Worm (Caenorhabditis elegans) whole organism, L4 larva: ENCODE data around the gene R10E11.5.

Source experiments
- D1046.2 ChIP-seq: fragments of 200-800 bp; sonication (Bioruptor generic); IDR thresholded peaks from 2 replicates; pipeline ENCODE4 v1.3.6; 2022; ENCODE audit warnings: missing genetic modification characterization, missing compliant biosample characterization
- F10B5.3 ChIP-seq: sonication (generic microtip); optimal IDR thresholded peaks from 2 replicates; lab custom pipeline; 2016; ENCODE audit warnings: mild to moderate bottlenecking, missing genetic modification characterization, missing compliant biosample characterization
- F44E2.7 ChIP-seq: fragments of 200-800 bp; sonication (Bioruptor generic); IDR thresholded peaks from 2 replicates; pipeline ENCODE4 v2.1.2; 2022; ENCODE audit warnings: missing genetic modification characterization, missing compliant biosample characterization
- aha-1 ChIP-seq: fragments of 150-350 bp; peaks from one replicate; lab custom pipeline; 2014; ENCODE audit warnings: missing biosample characterization, missing genetic modification characterization
- ama-1 ChIP-seq: fragments of 150-350 bp; optimal IDR thresholded peaks from 2 replicates; lab custom pipeline; 2014; ENCODE audit warnings: inconsistent platforms, mixed read lengths
- arid-1 ChIP-seq: fragments of 200-800 bp; sonication (Bioruptor generic); conservative IDR thresholded peaks from 2 replicates; pipeline ENCODE4 v1.3.6; 2022; ENCODE audit warnings: missing genetic modification reagents, missing genetic modification characterization, missing compliant biosample characterization
- attf-4 ChIP-seq: sonication (generic microtip); optimal IDR thresholded peaks from 3 replicates; lab custom pipeline; 2017; ENCODE audit warnings: missing biosample characterization, missing genetic modification characterization
- ceh-32 ChIP-seq: sonication (generic microtip); optimal IDR thresholded peaks from 2 replicates; lab custom pipeline; 2016; ENCODE audit warnings: mild to moderate bottlenecking, missing genetic modification characterization, missing compliant biosample characterization; ENCODE audit not compliant: poor library complexity
- ctbp-1 ChIP-seq: fragments of 200-800 bp; sonication (Bioruptor generic); IDR thresholded peaks from 2 replicates; pipeline ENCODE4 v1.3.6; 2022; ENCODE audit warnings: missing genetic modification reagents, missing genetic modification characterization, missing compliant biosample characterization
- daf-16 ChIP-seq, 3 experiments: sonication (generic microtip); optimal IDR thresholded peaks; 2 replicates each; lab custom pipeline; 2016 to 2017; ENCODE audit warnings: missing genetic modification characterization in 3 of 3, missing genetic modification reagents in 3 of 3, mild to moderate bottlenecking in 2 of 3, missing compliant biosample characterization in 2 of 3, missing biosample characterization in 1 of 3, moderate library complexity in 1 of 3
- dmd-8 ChIP-seq: fragments of 200-800 bp; sonication (Bioruptor generic); IDR thresholded peaks from 2 replicates; pipeline ENCODE4 v1.3.6; 2022; ENCODE audit warnings: missing genetic modification characterization, missing compliant biosample characterization
- dmd-9 ChIP-seq: fragments of 200-800 bp; sonication (Bioruptor generic); IDR thresholded peaks from 2 replicates; pipeline ENCODE4 v1.3.6; 2022; ENCODE audit warnings: missing genetic modification reagents, missing genetic modification characterization, missing compliant biosample characterization
- dpl-1 ChIP-seq: fragments of 150-350 bp; optimal IDR thresholded peaks from 2 replicates; lab custom pipeline; 2014; ENCODE audit warnings: missing biosample characterization, missing genetic modification reagents, missing genetic modification characterization
- dve-1 ChIP-seq: sonication (generic microtip); optimal IDR thresholded peaks from 2 replicates; lab custom pipeline; 2017; ENCODE audit warnings: antibody characterized with exemption, mild to moderate bottlenecking, missing genetic modification characterization, missing compliant biosample characterization; ENCODE audit not compliant: insufficient read depth
- egl-43 ChIP-seq: fragments of 200-800 bp; sonication (Bioruptor generic); IDR thresholded peaks from 2 replicates; pipeline ENCODE4 v1.3.6; 2022; ENCODE audit warnings: missing genetic modification reagents, missing genetic modification characterization, missing compliant biosample characterization
- fkh-10 ChIP-seq: fragments of 150-350 bp; optimal IDR thresholded peaks from 2 replicates; lab custom pipeline; 2014; ENCODE audit warnings: missing biosample characterization, missing genetic modification reagents, missing genetic modification characterization
- hif-1 ChIP-seq, 2 experiments: sonication (generic microtip); optimal IDR thresholded peaks; 2 replicates each; lab custom pipeline; 2016 to 2017; ENCODE audit warnings: missing compliant biosample characterization in 2 of 2, missing genetic modification characterization in 2 of 2, missing genetic modification reagents in 2 of 2, missing genotype in 2 of 2, mild to moderate bottlenecking in 1 of 2
- hlh-11 ChIP-seq: fragments of 200-800 bp; sonication (Bioruptor generic); optimal IDR thresholded peaks from 2 replicates; lab custom pipeline; 2018; ENCODE audit warnings: mild to moderate bottlenecking, missing genetic modification characterization, missing compliant biosample characterization
- hmg-1.1 ChIP-seq: fragments of 200-800 bp; sonication (Bioruptor generic); IDR thresholded peaks from 2 replicates; pipeline ENCODE4 v1.3.6; 2022; ENCODE audit warnings: missing genetic modification reagents, missing genetic modification characterization, missing compliant biosample characterization
- lin-1 ChIP-seq: fragments of 200-800 bp; sonication (Bioruptor generic); IDR thresholded peaks from 2 replicates; pipeline ENCODE4 v1.3.6; 2022; ENCODE audit warnings: missing genetic modification reagents, missing genetic modification characterization, missing compliant biosample characterization
- lin-15B ChIP-seq: fragments of 150-350 bp; sonication (generic microtip); optimal IDR thresholded peaks from 3 replicates; lab custom pipeline; 2014; ENCODE audit warnings: missing biosample characterization, missing genetic modification characterization
- lin-38 ChIP-seq: fragments of 200-800 bp; sonication (Bioruptor generic); IDR thresholded peaks from 2 replicates; pipeline ENCODE4 v1.3.6; 2022; ENCODE audit warnings: missing genetic modification reagents, missing genetic modification characterization, missing compliant biosample characterization
- lsy-2 ChIP-seq, 2 experiments: fragments of 150-350 bp in 1 of 2; sonication (generic microtip) in 1 of 2; optimal IDR thresholded peaks; 2 replicates each; lab custom pipeline; 2014 to 2017; ENCODE audit warnings: missing biosample characterization in 2 of 2, missing genetic modification characterization in 2 of 2
- mdl-1 ChIP-seq, 2 experiments: fragments of 150-350 bp in 1 of 2; sonication (generic microtip) in 1 of 2; optimal IDR thresholded peaks; 2 replicates each; lab custom pipeline; 2014 to 2017; ENCODE audit warnings: missing biosample characterization in 2 of 2, missing genetic modification characterization in 2 of 2
- mep-1 ChIP-seq: fragments of 150-350 bp; sonication (generic microtip); optimal IDR thresholded peaks from 3 replicates; lab custom pipeline; 2014; ENCODE audit warnings: missing biosample characterization, missing genetic modification characterization
- mes-2 ChIP-seq: sonication (generic microtip); optimal IDR thresholded peaks from 2 replicates; lab custom pipeline; 2016; ENCODE audit warnings: missing genotype, mild to moderate bottlenecking, missing genetic modification characterization, missing compliant biosample characterization; ENCODE audit not compliant: poor library complexity, severe bottlenecking
- nhr-237 ChIP-seq: sonication (generic microtip); optimal IDR thresholded peaks from 2 replicates; lab custom pipeline; 2017; ENCODE audit warnings: missing biosample characterization, missing genetic modification characterization
- nhr-25 ChIP-seq: sonication (generic microtip); optimal IDR thresholded peaks from 2 replicates; lab custom pipeline; 2017; ENCODE audit warnings: missing genetic modification characterization, mild to moderate bottlenecking, missing compliant biosample characterization, antibody characterized with exemption, moderate library complexity, borderline replicate concordance; ENCODE audit not compliant: insufficient read depth
- php-3 ChIP-seq: fragments of 200-800 bp; sonication (Bioruptor generic); IDR thresholded peaks from 2 replicates; pipeline ENCODE4 v1.3.6; 2022; ENCODE audit warnings: missing genetic modification reagents, missing genetic modification characterization, missing compliant biosample characterization
- rbr-2 ChIP-seq: sonication (generic microtip); optimal IDR thresholded peaks from 2 replicates; lab custom pipeline; 2016; ENCODE audit warnings: missing genotype, missing genetic modification characterization, missing compliant biosample characterization
- snpc-4 ChIP-seq: fragments of 150-350 bp; optimal IDR thresholded peaks from 2 replicates; lab custom pipeline; 2014; ENCODE audit warnings: missing biosample characterization, missing genetic modification characterization
- unc-130 ChIP-seq: sonication (generic microtip); optimal IDR thresholded peaks from 2 replicates; lab custom pipeline; 2016; ENCODE audit warnings: missing genetic modification reagents, missing genetic modification characterization, missing compliant biosample characterization
- zag-1 ChIP-seq: fragments of 150-350 bp; optimal IDR thresholded peaks from 2 replicates; lab custom pipeline; 2014; ENCODE audit warnings: missing biosample characterization, missing genetic modification characterization
- zfp-3 ChIP-seq: fragments of 200-800 bp; sonication (Bioruptor generic); conservative IDR thresholded peaks from 2 replicates; pipeline ENCODE4 v1.3.6; 2022; ENCODE audit warnings: missing genetic modification reagents, missing genetic modification characterization, missing compliant biosample characterization
- zip-2 ChIP-seq: fragments of 150-350 bp; optimal IDR thresholded peaks from 2 replicates; lab custom pipeline; 2014; ENCODE audit warnings: missing biosample characterization, missing genetic modification characterization

The R10E11.5 gene

DNA sequence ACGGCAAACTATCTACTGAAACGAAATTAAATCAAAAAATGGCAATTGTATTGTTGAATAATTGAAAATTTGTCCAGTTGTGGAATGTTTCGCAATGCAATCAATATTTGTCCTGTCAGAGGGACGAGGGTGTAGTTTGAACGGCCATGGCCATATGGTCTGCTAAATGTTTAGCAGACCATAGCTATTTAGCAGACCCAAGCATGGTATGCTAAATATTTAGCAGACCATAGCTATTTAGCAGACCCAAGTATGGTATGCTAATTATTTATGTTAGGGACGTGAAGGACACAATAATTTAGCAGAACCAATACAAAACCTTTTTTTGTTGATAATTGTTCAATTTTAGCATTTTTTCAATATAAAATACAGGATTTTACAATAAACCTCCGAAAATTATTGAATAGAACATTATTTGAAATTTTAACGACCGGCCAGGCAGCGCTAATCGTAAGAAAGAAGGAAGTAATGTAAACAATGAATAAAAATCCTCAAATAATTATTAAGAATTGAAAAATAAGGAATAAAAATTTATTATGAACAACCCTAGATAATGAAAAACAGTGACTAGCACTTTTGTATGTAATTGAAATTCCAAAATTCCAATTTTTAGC is 15.6 kb upstream of the R10E11.5 start, which contains the start of gene riok-3 (continued):
- no peak for TF ChIP-seq ctbp-1 (GFP tag; lab: Robert Waterston, UW)
- peak; percentile 1 for TF ChIP-seq hlh-11 (tag; lab: Kevin White, UChicago)
- no peak for TF ChIP-seq zag-1 (tag; lab: Kevin White, UChicago)

DNA sequence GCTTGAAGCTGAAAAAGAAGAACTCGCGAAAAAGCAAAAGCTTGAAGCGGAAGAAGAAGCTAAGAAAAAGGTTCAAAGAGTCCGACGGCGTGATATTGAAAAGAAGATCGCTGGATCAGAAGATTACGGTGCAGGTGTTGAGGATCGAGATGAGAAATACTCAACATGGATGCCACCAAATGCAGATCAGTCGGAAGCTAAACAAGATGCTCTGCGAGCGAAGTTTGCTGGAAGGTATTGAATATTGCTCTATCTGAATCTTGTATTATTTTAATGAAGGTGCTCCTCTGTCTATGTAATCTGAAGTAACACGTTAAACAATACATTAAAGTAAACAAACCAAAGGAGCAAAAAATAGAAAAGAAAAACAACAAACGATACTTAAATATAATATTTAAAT is 12.6 kb upstream of the R10E11.5 start:
- TF ChIP-seq dmd-8 (GFP tag; lab: Robert Waterston, UW) (no peak), egl-43 (GFP tag; lab: Robert Waterston, UW) (no peak), mep-1 (tag; lab: Kevin White, UChicago) (no peak), php-3 (GFP tag; lab: Robert Waterston, UW) (no peak), zip-2 (tag; lab: Kevin White, UChicago) (no peak), rbr-2 (tag; lab: Kevin White, UChicago) (no peak), ceh-32 (tag; lab: Kevin White, UChicago) (no peak), nhr-237 (tag; lab: Kevin White, UChicago) (no peak), D1046.2 (GFP tag; lab: Robert Waterston, UW) (no peak), lin-38 (GFP tag; lab: Robert Waterston, UW) (no peak), F10B5.3 (tag; lab: Kevin White, UChicago) (no peak), zfp-3 (GFP tag; lab: Robert Waterston, UW) (no peak), hif-1 (tag; optimal IDR thresholded peaks at IDR 0.05; lab: Kevin White, UChicago) (no peak), snpc-4 (tag; lab: Kevin White, UChicago) (no peak), attf-4 (tag; lab: Kevin White, UChicago) (no peak), dve-1 (no peak), ama-1 (lab: Kevin White, UChicago) (no peak)

DNA sequence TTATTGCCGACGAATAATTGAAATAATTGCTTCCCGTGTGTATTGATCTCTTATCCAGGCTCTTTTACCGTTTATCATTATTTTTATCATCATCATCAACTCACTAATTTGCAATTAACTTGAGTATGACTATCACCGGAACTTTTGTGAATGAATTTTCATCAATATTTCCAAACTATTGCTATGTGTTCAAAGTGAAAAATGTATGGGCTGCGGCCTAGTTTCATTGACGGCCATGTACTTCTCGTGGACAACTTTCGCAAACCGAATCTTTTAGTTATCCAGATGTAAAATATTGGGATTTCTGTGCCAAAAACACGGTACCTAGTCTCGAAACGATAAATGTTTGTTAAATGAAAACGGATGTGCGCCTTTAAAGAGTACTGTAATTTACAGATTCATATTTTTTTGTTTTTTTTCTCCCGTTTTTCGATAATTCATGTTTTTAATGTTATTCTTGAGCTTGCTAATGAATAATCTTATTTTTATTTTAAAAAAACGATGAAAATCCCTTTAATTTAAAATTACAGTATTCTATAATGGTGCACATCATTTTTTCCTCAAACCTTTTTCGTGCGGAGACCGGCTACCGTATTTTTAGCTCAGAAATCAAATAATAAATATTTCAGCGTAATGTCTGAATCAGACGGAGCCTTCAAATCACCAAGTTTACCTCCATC is 9.2 kb upstream of the R10E11.5 start, which contains the start of gene ZK632.2:
Gene ZK632.2 (plus strand): TSS at position 630 of the 680 bp plus-strand sequence.
- TF ChIP-seq mes-2 (peak; percentile 89), daf-16 (GFP tag; optimal IDR thresholded peaks at IDR 0.05; lab: Kevin White, UChicago) (no peak), daf-16 (tag; optimal IDR thresholded peaks at IDR 0.05; lab: Kevin White, UChicago) (peak; percentile 10), hmg-1.1 (GFP tag; lab: Robert Waterston, UW) (0 out of 2 replicates have a peak, but pooled peaks have one; percentile 8), lin-38 (GFP tag; lab: Robert Waterston, UW) (peak; percentile 26), F44E2.7 (GFP tag; lab: Robert Waterston, UW) (no peak), lsy-2 (tag; optimal IDR thresholded peaks at IDR 0.05; lab: Kevin White, UChicago) (peak in 1 of 2 experiments; percentile 56), aha-1 (tag; lab: Kevin White, UChicago) (peak; percentile 68), arid-1 (GFP tag; lab: Robert Waterston, UW) (no peak)

DNA sequence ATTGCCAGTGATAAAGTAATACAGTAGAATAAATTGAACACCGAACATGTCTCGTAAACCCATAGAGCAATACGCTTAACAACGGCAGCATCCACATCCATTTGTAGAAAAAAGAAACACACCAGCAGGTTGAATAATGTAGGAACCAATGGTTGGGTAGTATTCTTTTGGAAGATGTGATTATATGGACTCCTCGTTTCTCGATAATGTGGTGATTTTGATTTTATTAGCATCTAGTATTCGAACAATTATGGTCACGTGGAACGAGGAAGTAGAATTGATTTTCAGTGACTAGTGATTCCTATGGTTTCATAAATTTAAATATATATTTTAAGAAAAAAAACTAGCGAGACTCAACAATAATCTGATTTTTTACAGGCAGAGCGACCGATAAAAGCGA is 7.0 kb upstream of the R10E11.5 start, which contains the start of gene srxa-10:
Gene srxa-10 (minus strand): TSS at position 101 of the 400 bp plus-strand sequence.
- TF ChIP-seq unc-130 (no peak), fkh-10 (GFP tag; lab: Kevin White, UChicago) (no peak), dpl-1 (GFP tag; lab: Kevin White, UChicago) (no peak), mdl-1 (tag; optimal IDR thresholded peaks at IDR 0.05; lab: Kevin White, UChicago) (no peak), hlh-11 (tag; lab: Kevin White, UChicago) (no peak), D1046.2 (GFP tag; lab: Robert Waterston, UW) (no peak), dmd-9 (GFP tag; lab: Robert Waterston, UW) (no peak), lin-15B (tag; lab: Kevin White, UChicago) (no peak), nhr-25 (tag; lab: Kevin White, UChicago) (no peak), lin-38 (GFP tag; lab: Robert Waterston, UW) (no peak), lin-1 (GFP tag; lab: Robert Waterston, UW) (no peak)
